Worm (Caenorhabditis elegans): Measurements from ENCODE around the gene poml-1.

The poml-1 gene

DNA sequence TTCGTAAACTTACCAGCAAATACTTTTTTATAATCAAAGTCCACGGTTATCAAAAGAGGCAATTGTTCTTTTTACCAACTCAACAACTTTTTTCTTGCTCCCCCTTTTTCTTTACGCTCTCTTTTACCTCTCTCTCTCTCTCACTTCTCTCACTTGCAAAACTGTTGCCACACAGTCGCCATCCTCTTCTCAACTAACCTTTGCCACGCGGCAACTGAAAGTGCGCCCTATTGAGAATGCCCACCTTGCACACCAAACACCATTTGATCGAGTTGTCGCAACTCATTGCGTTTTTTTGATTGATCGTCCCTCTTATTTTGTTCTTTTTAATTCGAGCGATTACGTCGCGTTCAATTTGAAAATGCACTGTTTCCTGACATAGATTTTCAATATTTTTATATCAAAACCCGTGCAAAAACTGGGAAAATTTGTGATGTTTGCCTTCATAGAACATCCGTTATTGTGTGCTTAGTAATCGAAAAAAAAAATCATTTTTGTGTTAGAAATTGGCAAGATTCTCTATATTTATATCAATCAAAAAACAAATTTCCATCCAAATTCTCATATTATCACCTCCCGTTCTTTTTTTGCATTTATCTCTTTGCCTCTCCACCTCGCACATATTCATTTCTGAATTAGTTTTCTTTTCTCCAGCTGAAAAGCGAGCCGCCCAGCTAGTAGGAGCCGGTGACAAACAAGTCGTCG, 24.1 kb upstream of the poml-1 start, which contains the start of gene nhr-71:
nhr-71 (plus strand) TSS at position 655 of the 705 bp plus-strand sequence.
- peak; percentile 31 for TF ChIP-seq tbx-2 (tag; optimal IDR thresholded peaks at IDR 0.05)
- TF ChIP-seq gmeb-2 (tag; optimal IDR thresholded peaks at IDR 0.05): no peak
- no peak for TF ChIP-seq ceh-19 (GFP tag; optimal IDR thresholded peaks at IDR 0.05)

DNA sequence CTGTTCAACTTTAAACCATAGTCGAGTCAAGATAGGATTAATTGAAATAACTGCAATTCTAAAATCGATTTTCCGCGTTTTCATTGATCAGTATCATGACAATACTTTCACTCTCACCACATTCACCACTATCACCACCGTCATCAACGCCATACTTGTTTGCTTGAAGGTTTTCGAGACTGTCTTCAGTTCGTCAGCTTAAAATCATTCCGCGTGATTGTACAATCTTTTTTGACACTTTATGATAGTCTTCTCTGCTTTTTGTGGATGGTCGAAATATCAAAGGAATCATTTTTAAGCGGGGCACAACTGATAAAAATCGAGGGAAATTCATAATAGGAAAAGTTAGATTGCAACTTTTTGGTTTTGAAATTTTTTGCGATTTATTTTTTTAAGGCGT, 23.5 kb upstream of the poml-1 start:
- TF ChIP-seq fax-1 (tag; optimal IDR thresholded peaks at IDR 0.05): no peak
- TF ChIP-seq che-1 (tag; optimal IDR thresholded peaks at IDR 0.05): no peak
- TF ChIP-seq sox-2 (GFP tag; IDR thresholded peaks at IDR 0.05): no peak
- TF ChIP-seq hlh-6 (tag; optimal IDR thresholded peaks at IDR 0.05): no peak

DNA sequence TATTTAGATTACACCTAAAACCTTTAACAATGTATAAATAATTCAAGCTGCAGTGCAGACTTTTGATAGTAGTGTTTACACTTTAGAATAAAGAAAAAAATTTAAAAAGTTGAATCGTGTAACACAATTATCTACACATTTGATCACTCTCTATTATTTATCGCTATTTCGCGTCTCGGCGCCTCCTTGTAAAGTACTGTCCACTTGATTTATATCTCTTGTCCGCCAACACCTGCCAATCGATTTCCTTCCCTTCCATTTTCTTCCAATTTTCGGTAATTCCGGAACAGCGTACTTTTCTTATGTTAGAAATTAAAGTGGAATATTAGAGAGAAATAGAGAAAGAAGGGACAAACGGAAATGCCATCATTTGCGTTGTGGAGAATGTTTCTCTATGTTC, 22.8 kb upstream of the poml-1 start:
- no peak for TF ChIP-seq sox-4 (tag; optimal IDR thresholded peaks at IDR 0.05)
- no peak for TF ChIP-seq elt-2 (tag; optimal IDR thresholded peaks at IDR 0.05)
- TF ChIP-seq lin-11 (tag; optimal IDR thresholded peaks at IDR 0.05): no peak
- no peak for TF ChIP-seq T23F11.4 (GFP tag; optimal IDR thresholded peaks at IDR 0.05)
- no peak for TF ChIP-seq pat-9 (tag; optimal IDR thresholded peaks at IDR 0.05)
- TF ChIP-seq unc-42 (tag; optimal IDR thresholded peaks at IDR 0.05): no peak
- no peak for TF ChIP-seq K09A11.1 (tag; optimal IDR thresholded peaks at IDR 0.05; ENCODE audit: insufficient read depth)
- TF ChIP-seq sdc-2 (tag; optimal IDR thresholded peaks at IDR 0.05): no peak
- TF ChIP-seq nhr-11 (tag; optimal IDR thresholded peaks at IDR 0.05): no peak
- no peak for TF ChIP-seq pros-1 (tag; optimal IDR thresholded peaks at IDR 0.05)
- no peak for TF ChIP-seq hlh-8 (tag; optimal IDR thresholded peaks at IDR 0.05)
- no peak for TF ChIP-seq ceh-19 (GFP tag; optimal IDR thresholded peaks at IDR 0.05)
- no peak for TF ChIP-seq ceh-18 (tag; optimal IDR thresholded peaks at IDR 0.05)
- no peak for TF ChIP-seq eyg-1 (tag; optimal IDR thresholded peaks at IDR 0.05)
- no peak for TF ChIP-seq rnt-1 (tag; optimal IDR thresholded peaks at IDR 0.05)
- TF ChIP-seq ceh-22 (tag; optimal IDR thresholded peaks at IDR 0.05): no peak
- TF ChIP-seq syd-9 (tag; optimal IDR thresholded peaks at IDR 0.05): no peak
- no peak for TF ChIP-seq nhr-232 (tag; optimal IDR thresholded peaks at IDR 0.05)
- TF ChIP-seq odd-2 (tag; optimal IDR thresholded peaks at IDR 0.05): no peak
- no peak for TF ChIP-seq ceh-2 (tag; optimal IDR thresholded peaks at IDR 0.05)

DNA sequence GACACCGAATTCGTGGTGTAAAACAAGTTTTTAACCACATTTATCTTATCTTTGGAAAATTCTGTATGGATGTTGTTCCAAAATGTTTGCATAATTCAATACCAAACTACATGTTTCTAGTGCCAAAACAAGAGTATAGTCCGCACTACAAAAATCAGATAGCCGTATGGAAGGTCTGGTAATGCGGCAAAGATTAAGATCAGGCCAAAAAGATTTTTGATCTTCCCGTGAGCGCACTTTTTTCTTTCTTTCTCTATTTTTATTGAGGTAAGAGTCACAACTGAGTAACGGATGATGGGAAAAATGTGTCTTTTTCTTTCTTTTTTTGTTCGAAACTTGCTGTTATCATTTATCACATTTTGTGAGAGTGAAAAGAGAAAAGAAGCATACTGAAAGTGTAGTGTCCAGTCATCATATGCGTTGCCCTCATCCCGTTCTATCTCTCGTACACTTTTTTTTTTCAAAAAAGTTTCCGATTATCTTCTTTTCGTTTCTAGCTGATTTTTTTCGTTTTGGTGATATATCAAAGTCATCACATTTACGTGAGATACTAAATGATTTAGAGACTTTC, 21.9 kb upstream of the poml-1 start:
- TF ChIP-seq nhr-232 (tag; optimal IDR thresholded peaks at IDR 0.05) (no peak), pat-9 (tag; optimal IDR thresholded peaks at IDR 0.05) (no peak), hlh-6 (tag; optimal IDR thresholded peaks at IDR 0.05) (no peak), sox-4 (tag; optimal IDR thresholded peaks at IDR 0.05) (no peak), fax-1 (tag; optimal IDR thresholded peaks at IDR 0.05) (no peak), unc-86 (tag; optimal IDR thresholded peaks at IDR 0.05) (no peak), ceh-18 (tag; optimal IDR thresholded peaks at IDR 0.05) (peak; percentile 50)

DNA sequence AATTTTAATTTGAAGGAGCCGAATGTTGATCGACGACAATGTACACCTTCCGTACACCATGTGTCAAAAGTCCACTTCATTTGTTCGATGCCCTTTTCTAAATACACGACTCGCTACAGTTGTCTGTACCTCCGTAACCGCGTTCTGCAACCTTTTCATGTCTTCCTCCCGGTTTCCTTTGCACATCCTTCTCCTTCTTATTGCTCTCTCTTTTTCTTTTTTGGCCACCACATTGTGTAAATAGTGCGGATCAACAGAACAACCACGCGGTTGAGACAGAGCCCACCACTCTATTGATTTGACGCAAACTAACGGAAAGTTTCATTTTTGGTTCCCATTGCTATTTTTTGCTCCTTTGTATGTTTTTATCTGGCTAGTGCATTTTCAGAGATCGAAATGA, 20.6 kb upstream of the poml-1 start:
- TF ChIP-seq mec-3 (tag; optimal IDR thresholded peaks at IDR 0.05; ENCODE audit: borderline replicate concordance) (no peak), lim-6 (tag; optimal IDR thresholded peaks at IDR 0.05) (no peak), ref-2 (tag; optimal IDR thresholded peaks at IDR 0.05) (no peak), gmeb-2 (tag; optimal IDR thresholded peaks at IDR 0.05) (no peak), che-1 (tag; optimal IDR thresholded peaks at IDR 0.05) (no peak), ttx-3 (tag; optimal IDR thresholded peaks at IDR 0.05) (no peak), ceh-19 (GFP tag; optimal IDR thresholded peaks at IDR 0.05) (no peak), ceh-18 (tag; optimal IDR thresholded peaks at IDR 0.05) (no peak), elt-2 (tag; optimal IDR thresholded peaks at IDR 0.05) (no peak), syd-9 (tag; optimal IDR thresholded peaks at IDR 0.05) (no peak), ceh-14 (tag; optimal IDR thresholded peaks at IDR 0.05) (no peak), pax-1 (tag; optimal IDR thresholded peaks at IDR 0.05) (no peak), elt-4 (tag; optimal IDR thresholded peaks at IDR 0.05) (no peak), ama-1 (optimal IDR thresholded peaks at IDR 0.05) (no peak), nhr-11 (tag; optimal IDR thresholded peaks at IDR 0.05) (no peak)

Data from whole organism, late embryonic.